Worm (Caenorhabditis elegans): ENCODE results near the gene K09F6.9.

The K09F6.9 gene

DNA sequence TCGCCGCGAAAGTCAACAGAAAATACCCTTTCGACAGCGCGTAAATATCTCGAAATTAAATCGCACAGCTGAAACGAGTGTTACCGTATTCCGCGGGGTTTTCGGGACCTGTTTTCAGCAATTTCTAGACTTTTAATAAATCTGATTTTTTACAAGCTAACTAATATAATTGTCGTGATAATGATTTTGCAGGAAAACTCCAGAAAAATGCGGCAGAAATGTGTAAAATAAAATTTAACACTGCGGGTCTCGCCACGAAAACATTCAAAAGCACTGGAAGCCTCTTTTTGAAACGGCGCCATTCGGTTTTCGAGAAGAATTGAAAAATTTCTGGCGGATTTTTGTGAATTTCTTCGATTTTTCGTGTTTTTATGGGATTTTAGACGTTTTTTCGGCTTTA lies 50.1 kb downstream of the K09F6.9 start, which contains the start of gene F54A3.6:
Gene F54A3.6 (minus strand): TSS at position 42 of the 400 bp plus-strand sequence.
- TF ChIP-seq mcd-1 (GFP tag; IDR thresholded peaks at IDR 0.05), result 0 out of 2 replicates have a peak, but pooled peaks have one; percentile 29
- TF ChIP-seq efl-1 (GFP tag; optimal IDR thresholded peaks at IDR 0.05), result peak; percentile 17
- TF ChIP-seq madf-6 (GFP tag; IDR thresholded peaks at IDR 0.05), result peak; percentile 68
- TF ChIP-seq madf-8 (GFP tag; conservative IDR thresholded peaks at IDR 0.05), result peak; percentile 30; the same call in 1 of the 2 replicates
- TF ChIP-seq F33H1.4 (GFP tag; IDR thresholded peaks at IDR 0.05), result peak; percentile 89
- peak; percentile 52; the same call in 1 of the 2 replicates for TF ChIP-seq D2030.7 (GFP tag; IDR thresholded peaks at IDR 0.05)
- TF ChIP-seq hsf-1 (GFP tag; IDR thresholded peaks at IDR 0.05), result peak; percentile 80
- TF ChIP-seq lsl-1 (GFP tag; optimal IDR thresholded peaks at IDR 0.05), result peak; percentile 73
- TF ChIP-seq hmg-1.2 (GFP tag; IDR thresholded peaks at IDR 0.05), result peak; percentile 25; the same call in 1 of the 2 replicates
